Fruit fly (Drosophila melanogaster) whole organism, prepupa: ENCODE measurements around the gene CG5969.

Experiments
- Blimp-1 ChIP-seq: fragments of 200-800 bp; sonication (Bioruptor generic); optimal IDR thresholded peaks from 3 replicates; lab custom pipeline; 2017; ENCODE audit warnings: missing biosample characterization, missing genetic modification characterization, mild to moderate bottlenecking, moderate library complexity, missing genetic modification reagents
- CG10669 ChIP-seq: fragments of 200-800 bp; sonication (Bioruptor generic); optimal IDR thresholded peaks from 3 replicates; lab custom pipeline; 2018; ENCODE audit warnings: missing biosample characterization, mild to moderate bottlenecking, missing genetic modification characterization, moderate library complexity
- CG11294 ChIP-seq: fragments of 200-800 bp; sonication (Bioruptor generic); IDR thresholded peaks from 2 replicates; pipeline ENCODE4 v1.3.6; 2022; ENCODE audit warnings: missing biosample characterization, missing genetic modification characterization
- CG15336 ChIP-seq: fragments of 200-800 bp; sonication (Bioruptor generic); IDR thresholded peaks from 2 replicates; pipeline ENCODE4 v1.3.6; 2022; ENCODE audit warnings: missing biosample characterization, missing genetic modification characterization
- CG1621 ChIP-seq: fragments of 200-800 bp; sonication (Bioruptor generic); optimal IDR thresholded peaks from 3 replicates; lab custom pipeline; 2018; ENCODE audit warnings: missing biosample characterization, mild to moderate bottlenecking, missing genetic modification characterization
- CG3032 ChIP-seq: fragments of 200-800 bp; optimal IDR thresholded peaks from 2 replicates; lab custom pipeline; 2019; ENCODE audit warnings: missing biosample characterization, mild to moderate bottlenecking, missing genetic modification characterization, moderate library complexity
- CG31627 ChIP-seq: fragments of 200-800 bp; sonication (Bioruptor generic); optimal IDR thresholded peaks from 3 replicates; lab custom pipeline; 2016; ENCODE audit warnings: missing biosample characterization, missing genetic modification characterization
- CG32006 ChIP-seq: fragments of 200-800 bp; sonication (Bioruptor generic); optimal IDR thresholded peaks from 3 replicates; lab custom pipeline; 2017; ENCODE audit warnings: missing biosample characterization, mild to moderate bottlenecking, missing genetic modification characterization
- CG34406 ChIP-seq: fragments of 200-800 bp; sonication (Bioruptor generic); optimal IDR thresholded peaks from 3 replicates; lab custom pipeline; 2016; ENCODE audit warnings: missing biosample characterization, missing genetic modification characterization
- CG3919 ChIP-seq: fragments of 200-800 bp; sonication (Bioruptor generic); optimal IDR thresholded peaks from 3 replicates; lab custom pipeline; 2016; ENCODE audit warnings: missing biosample characterization, missing genetic modification characterization
- CG4318 ChIP-seq: fragments of 200-800 bp; sonication (Bioruptor generic); optimal IDR thresholded peaks from 3 replicates; lab custom pipeline; 2017; ENCODE audit warnings: missing biosample characterization, mild to moderate bottlenecking, missing genetic modification characterization
- CG6163 ChIP-seq: fragments of 200-800 bp; sonication (Bioruptor generic); IDR thresholded peaks from 3 replicates; pipeline ENCODE4 v1.3.6; 2022; ENCODE audit warnings: missing biosample characterization, missing genetic modification characterization
- CG6792 ChIP-seq: fragments of 200-800 bp; sonication (Bioruptor generic); optimal IDR thresholded peaks from 3 replicates; lab custom pipeline; 2016; ENCODE audit warnings: missing biosample characterization, missing genetic modification characterization
- CG6808 ChIP-seq: fragments of 200-800 bp; sonication (Bioruptor generic); optimal IDR thresholded peaks from 3 replicates; lab custom pipeline; 2017; ENCODE audit warnings: missing biosample characterization, missing genetic modification characterization, mild to moderate bottlenecking, moderate library complexity, missing genetic modification reagents
- CG6854 ChIP-seq: fragments of 200-800 bp; sonication (Bioruptor generic); optimal IDR thresholded peaks from 2 replicates; lab custom pipeline; 2017; ENCODE audit warnings: missing biosample characterization, mild to moderate bottlenecking, missing genetic modification characterization
- CG7368 ChIP-seq: fragments of 200-800 bp; sonication (Bioruptor generic); optimal IDR thresholded peaks from 3 replicates; lab custom pipeline; 2016; ENCODE audit warnings: missing biosample characterization, missing genetic modification characterization
- CG8632 ChIP-seq: fragments of 200-800 bp; sonication (Bioruptor generic); optimal IDR thresholded peaks from 3 replicates; lab custom pipeline; 2016; ENCODE audit warnings: missing biosample characterization, missing genetic modification characterization
- Eip75B ChIP-seq: fragments of 200-800 bp; sonication (Bioruptor generic); optimal IDR thresholded peaks from 3 replicates; lab custom pipeline; 2016; ENCODE audit warnings: missing biosample characterization, missing genetic modification characterization
- Eip78C ChIP-seq: fragments of 200-800 bp; sonication (Bioruptor generic); peaks from one replicate; lab custom pipeline; 2016; ENCODE audit warnings: missing biosample characterization, missing genetic modification characterization
- Eip93F ChIP-seq: fragments of 200-800 bp; sonication (Bioruptor generic); optimal IDR thresholded peaks from 2 replicates; lab custom pipeline; 2016; ENCODE audit warnings: missing biosample characterization, mild to moderate bottlenecking, missing genetic modification characterization
- Ets21C ChIP-seq: fragments of 200-800 bp; sonication (Bioruptor generic); optimal IDR thresholded peaks from 3 replicates; lab custom pipeline; 2016; ENCODE audit warnings: missing biosample characterization, missing genetic modification characterization
- Ets96B ChIP-seq: fragments of 200-800 bp; optimal IDR thresholded peaks from 2 replicates; lab custom pipeline; 2019; ENCODE audit warnings: missing biosample characterization, mild to moderate bottlenecking, missing genetic modification characterization, moderate library complexity
- Gug ChIP-seq: fragments of 200-800 bp; sonication (Bioruptor generic); IDR thresholded peaks from 2 replicates; pipeline ENCODE4 v1.3.6; 2022; ENCODE audit warnings: missing biosample characterization, missing genetic modification characterization
- Hr38 ChIP-seq: sonication (Bioruptor generic); optimal IDR thresholded peaks from 2 replicates; lab custom pipeline; 2016; ENCODE audit warnings: missing biosample characterization, missing genetic modification characterization
- Hr39 ChIP-seq: fragments of 200-800 bp; sonication (Bioruptor generic); optimal IDR thresholded peaks from 2 replicates; lab custom pipeline; 2016; ENCODE audit warnings: missing biosample characterization, missing genetic modification characterization
- Lpt ChIP-seq: fragments of 200-800 bp; sonication (Bioruptor generic); optimal IDR thresholded peaks from 3 replicates; lab custom pipeline; 2016; ENCODE audit warnings: missing biosample characterization, missing genetic modification characterization
- Met ChIP-seq: fragments of 200-800 bp; sonication (Bioruptor generic); optimal IDR thresholded peaks from 3 replicates; lab custom pipeline; 2016; ENCODE audit warnings: missing biosample characterization, missing genetic modification characterization
- OdsH ChIP-seq: fragments of 200-800 bp; sonication (Bioruptor generic); optimal IDR thresholded peaks from 3 replicates; lab custom pipeline; 2016; ENCODE audit warnings: missing biosample characterization, missing genetic modification characterization
- Smox ChIP-seq: fragments of 200-800 bp; sonication (Bioruptor generic); optimal IDR thresholded peaks from 3 replicates; lab custom pipeline; 2016; ENCODE audit warnings: missing biosample characterization, missing genetic modification characterization
- Sox14 ChIP-seq: fragments of 200-800 bp; sonication (Bioruptor generic); optimal IDR thresholded peaks from 3 replicates; lab custom pipeline; 2016; ENCODE audit warnings: missing biosample characterization, missing genetic modification characterization
- Sox15 ChIP-seq: fragments of 200-800 bp; sonication (Bioruptor generic); optimal IDR thresholded peaks from 3 replicates; lab custom pipeline; 2016; ENCODE audit warnings: missing biosample characterization, missing genetic modification characterization
- acj6 ChIP-seq: fragments of 200-800 bp; sonication (Bioruptor generic); optimal IDR thresholded peaks from 3 replicates; lab custom pipeline; 2016; ENCODE audit warnings: missing biosample characterization, missing genetic modification characterization
- dac ChIP-seq: fragments of 200-800 bp; sonication (Bioruptor generic); optimal IDR thresholded peaks from 2 replicates; lab custom pipeline; 2017; ENCODE audit warnings: missing biosample characterization, mild to moderate bottlenecking, missing genetic modification characterization
- eg ChIP-seq: fragments of 200-800 bp; sonication (Bioruptor generic); IDR thresholded peaks from 3 replicates; pipeline ENCODE4 v1.3.6; 2022; ENCODE audit warnings: missing biosample characterization, missing genetic modification characterization
- fd59A ChIP-seq: fragments of 200-800 bp; sonication (Bioruptor generic); optimal IDR thresholded peaks from 2 replicates; lab custom pipeline; 2017; ENCODE audit warnings: missing biosample characterization, mild to moderate bottlenecking, missing genetic modification characterization, missing genetic modification reagents
- fkh ChIP-seq: fragments of 200-800 bp; sonication (Bioruptor generic); optimal IDR thresholded peaks from 3 replicates; lab custom pipeline; 2017; ENCODE audit warnings: missing biosample characterization, mild to moderate bottlenecking, missing genetic modification characterization, moderate library complexity
- net ChIP-seq: fragments of 200-800 bp; sonication (Bioruptor generic); optimal IDR thresholded peaks from 3 replicates; lab custom pipeline; 2016; ENCODE audit warnings: missing biosample characterization, missing genetic modification characterization
- salr ChIP-seq, 2 experiments: fragments of 200-800 bp; sonication (Bioruptor generic); optimal IDR thresholded peaks; 3 replicates each; lab custom pipeline; 2016 to 2018; ENCODE audit warnings: missing biosample characterization in 2 of 2, missing genetic modification characterization in 2 of 2, mild to moderate bottlenecking in 1 of 2
- ss ChIP-seq, 2 experiments: fragments of 200-800 bp; sonication (Bioruptor generic); optimal IDR thresholded peaks; 2 replicates in 1 of 2; 3 replicates in 1 of 2; lab custom pipeline; 2017 to 2018; ENCODE audit warnings: mild to moderate bottlenecking in 2 of 2, missing biosample characterization in 2 of 2, missing genetic modification characterization in 2 of 2, moderate library complexity in 1 of 2
- svp ChIP-seq: fragments of 200-800 bp; sonication (Bioruptor generic); peaks from one replicate; lab custom pipeline; 2016; ENCODE audit warnings: missing biosample characterization, missing genetic modification characterization
- topi ChIP-seq: fragments of 200-800 bp; sonication (Bioruptor generic); optimal IDR thresholded peaks from 3 replicates; lab custom pipeline; 2016; ENCODE audit warnings: missing biosample characterization, missing genetic modification characterization
- vri ChIP-seq: fragments of 200-800 bp; sonication (Bioruptor generic); optimal IDR thresholded peaks from 3 replicates; lab custom pipeline; 2016; ENCODE audit warnings: missing biosample characterization, mild to moderate bottlenecking, missing genetic modification characterization

Gene CG5969

dm6 chr3L:20464677-20465076, 8.9 kb upstream of the CG5969 start, which contains the start of gene atk:
atk (minus strand) TSS chr3L:20464862.
- no peak for TF ChIP-seq CG3919
- no peak for TF ChIP-seq CG10669
- no peak for TF ChIP-seq CG6808
- no peak for TF ChIP-seq dac
- no peak for TF ChIP-seq OdsH (GFP tag; lab: Kevin White, UChicago)
- TF ChIP-seq Hr39 = no peak
- TF ChIP-seq topi (GFP tag; lab: Kevin White, UChicago) = no peak
- no peak for TF ChIP-seq CG3032 (tag; lab: Kevin White, UChicago)
- TF ChIP-seq Eip75B (GFP tag; lab: Kevin White, UChicago) = no peak
- TF ChIP-seq net (GFP tag; lab: Kevin White, UChicago) = no peak
- no peak for TF ChIP-seq Smox
- no peak for TF ChIP-seq Lpt (GFP tag; lab: Kevin White, UChicago)
- no peak for TF ChIP-seq ss (GFP tag; optimal IDR thresholded peaks at IDR 0.05; lab: Kevin White, UChicago)
- TF ChIP-seq CG6163 = no peak
- no peak for TF ChIP-seq CG32006 (GFP tag; lab: Kevin White, UChicago)
- TF ChIP-seq Eip78C (GFP tag; lab: Kevin White, UChicago) = no peak
- TF ChIP-seq Sox14 (GFP tag; lab: Kevin White, UChicago) = no peak
- no peak for TF ChIP-seq CG31627 (GFP tag; lab: Kevin White, UChicago)
- no peak for TF ChIP-seq Ets21C (GFP tag; lab: Kevin White, UChicago)

- TF ChIP-seq eg (GFP tag; lab: Robert Waterston, UW) = no peak
- TF ChIP-seq CG10669 = no peak
- TF ChIP-seq fkh (GFP tag; lab: Kevin White, UChicago) = no peak
- TF ChIP-seq salr (GFP tag; optimal IDR thresholded peaks at IDR 0.05; lab: Kevin White, UChicago) = no peak
Measured at dm6 chr3L:20465941-20466340, 7.6 kb upstream of the CG5969 start, which contains the start of gene CG42764. CG42764 (minus strand) TSS chr3L:20466041.

dm6 chr3L:20466599-20466998, 7.0 kb upstream of the CG5969 start, which contains the start of gene Tdh:
Tdh (plus strand) TSS chr3L:20466944.
- TF ChIP-seq vri (GFP tag; lab: Kevin White, UChicago) (no peak), fd59A (no peak), Eip93F (no peak), Hr38 (GFP tag; lab: Kevin White, UChicago) (no peak), CG6854 (GFP tag; lab: Kevin White, UChicago) (no peak), Ets96B (tag; lab: Kevin White, UChicago) (no peak), svp (GFP tag; lab: Kevin White, UChicago) (no peak), CG34406 (GFP tag; lab: Kevin White, UChicago) (no peak), CG1621 (no peak), Eip75B (GFP tag; lab: Kevin White, UChicago) (no peak)

- TF ChIP-seq topi (GFP tag; lab: Kevin White, UChicago) = no peak
- TF ChIP-seq Blimp-1 (GFP tag; lab: Kevin White, UChicago) = peak; percentile 49
- TF ChIP-seq, all 60 proteins: peak for 1
Measured at dm6 chr3L:20467433-20467832, 6.2 kb upstream of the CG5969 start.

- TF ChIP-seq CG6792 (GFP tag; lab: Kevin White, UChicago) (peak; percentile 9), CG11294 (GFP tag; lab: Robert Waterston, UW) (peak; percentile 49; the same call in 1 of the 2 replicates), CG15336 (GFP tag; lab: Robert Waterston, UW) (peak; percentile 76), CG1621 (no peak), CG7368 (peak; percentile 22), Eip78C (GFP tag; lab: Kevin White, UChicago) (peak; percentile 75), dac (peak; percentile 12), CG3032 (tag; lab: Kevin White, UChicago) (no peak), Sox15 (GFP tag; lab: Kevin White, UChicago) (no peak), CG32006 (GFP tag; lab: Kevin White, UChicago) (peak; percentile 68), eg (GFP tag; lab: Robert Waterston, UW) (peak; percentile 82), Lpt (GFP tag; lab: Kevin White, UChicago) (peak; percentile 1), OdsH (GFP tag; lab: Kevin White, UChicago) (peak; percentile 39), net (GFP tag; lab: Kevin White, UChicago) (peak; percentile 47), CG3919 (peak; percentile 47), CG6808 (no peak), Gug (GFP tag; lab: Robert Waterston, UW) (peak; percentile 48), Met (GFP tag; lab: Kevin White, UChicago) (no peak), CG6163 (peak; percentile 81), CG10669 (peak; percentile 38), CG8632 (peak; percentile 24), CG4318 (peak; percentile 6), fd59A (peak; percentile 37), acj6 (GFP tag; lab: Kevin White, UChicago) (peak; percentile 8), Blimp-1 (GFP tag; lab: Kevin White, UChicago) (no peak)
Measured at dm6 chr3L:20470991-20471498, 2.5 kb upstream of the CG5969 start.
